Fruit fly (Drosophila melanogaster) whole organism, embryonic: ENCODE measurements around the gene Prx4.

Experiments used
- CG1233 ChIP-seq: fragments of 200-800 bp; sonication (Bioruptor generic); optimal IDR thresholded peaks from 4 replicates; lab custom pipeline; 2018; ENCODE audit warnings: missing biosample characterization, mild to moderate bottlenecking, missing genetic modification characterization
- CG13287 ChIP-seq: fragments of 200-800 bp; sonication (Bioruptor generic); IDR thresholded peaks from 2 replicates; pipeline ENCODE4 v1.3.6; 2022; ENCODE audit warnings: missing biosample characterization, missing genetic modification characterization; ENCODE audit not compliant: partially characterized antibody
- CG14667 ChIP-seq: fragments of 200-800 bp; sonication (Bioruptor generic); IDR thresholded peaks from 2 replicates; pipeline ENCODE4 v1.3.6; 2022; ENCODE audit warnings: missing biosample characterization, missing genetic modification characterization
- CG1529 ChIP-seq: fragments of 200-800 bp; sonication (Bioruptor generic); optimal IDR thresholded peaks from 3 replicates; lab custom pipeline; 2018; ENCODE audit warnings: missing biosample characterization, missing genetic modification characterization
- CG17359 ChIP-seq: fragments of 200-800 bp; sonication (Bioruptor generic); optimal IDR thresholded peaks from 3 replicates; lab custom pipeline; 2018; ENCODE audit warnings: missing biosample characterization, mild to moderate bottlenecking, missing genetic modification characterization, moderate library complexity
- CG3163 ChIP-seq: fragments of 200-800 bp; sonication (Bioruptor generic); optimal IDR thresholded peaks from 3 replicates; lab custom pipeline; 2016; ENCODE audit warnings: missing biosample characterization, missing genetic modification characterization
- CG32767 ChIP-seq: fragments of 200-800 bp; sonication (Bioruptor generic); IDR thresholded peaks from 2 replicates; pipeline ENCODE4 v1.3.6; 2022; ENCODE audit warnings: missing biosample characterization, missing genetic modification characterization
- CG4404 ChIP-seq: fragments of 200-800 bp; sonication (Bioruptor generic); IDR thresholded peaks from 2 replicates; pipeline ENCODE4 v1.3.6; 2022; ENCODE audit warnings: missing biosample characterization, missing genetic modification characterization
- CG4424 ChIP-seq: fragments of 200-800 bp; sonication (Bioruptor generic); optimal IDR thresholded peaks from 3 replicates; lab custom pipeline; 2016; ENCODE audit warnings: missing biosample characterization, missing genetic modification characterization
- CG4707 ChIP-seq: fragments of 200-800 bp; sonication (Bioruptor generic); optimal IDR thresholded peaks from 2 replicates; lab custom pipeline; 2018; ENCODE audit warnings: missing biosample characterization, mild to moderate bottlenecking, missing genetic modification characterization, moderate library complexity
- CG5180 ChIP-seq: fragments of 200-800 bp; sonication (Bioruptor generic); optimal IDR thresholded peaks from 3 replicates; lab custom pipeline; 2017; ENCODE audit warnings: missing biosample characterization, missing genetic modification characterization, mild to moderate bottlenecking, moderate library complexity, missing genetic modification reagents
- CG6654 ChIP-seq: fragments of 200-800 bp; sonication (Bioruptor generic); optimal IDR thresholded peaks from 2 replicates; lab custom pipeline; 2017; ENCODE audit warnings: missing biosample characterization, mild to moderate bottlenecking, missing genetic modification characterization
- CG7372 ChIP-seq: fragments of 200-800 bp; sonication (Bioruptor generic); IDR thresholded peaks from 2 replicates; pipeline ENCODE4 v1.3.6; 2022; ENCODE audit warnings: missing biosample characterization, missing genetic modification characterization
- CG7556 ChIP-seq: fragments of 200-800 bp; sonication (Bioruptor generic); optimal IDR thresholded peaks from 2 replicates; lab custom pipeline; 2017; ENCODE audit warnings: missing biosample characterization, mild to moderate bottlenecking, missing genetic modification characterization
- CG7963 ChIP-seq: fragments of 200-800 bp; sonication (Bioruptor generic); IDR thresholded peaks from 3 replicates; pipeline ENCODE4 v1.3.6; 2022; ENCODE audit warnings: missing biosample characterization, missing genetic modification characterization; ENCODE audit not compliant: partially characterized antibody
- CG8478 ChIP-seq: fragments of >200 bp; optimal IDR thresholded peaks from 2 replicates; lab custom pipeline; 2018
- CG8924 ChIP-seq: fragments of 200-800 bp; optimal IDR thresholded peaks from 3 replicates; lab custom pipeline; 2019; ENCODE audit warnings: missing biosample characterization, mild to moderate bottlenecking, missing genetic modification characterization, moderate library complexity
- CG9817 ChIP-seq: fragments of 200-800 bp; sonication (Bioruptor generic); optimal IDR thresholded peaks from 2 replicates; lab custom pipeline; 2018; ENCODE audit warnings: missing biosample characterization, mild to moderate bottlenecking, missing genetic modification characterization, moderate library complexity
- HLH4C ChIP-seq: fragments of 200-800 bp; sonication (Bioruptor generic); IDR thresholded peaks from 3 replicates; pipeline ENCODE4 v1.3.6; 2022; ENCODE audit warnings: missing biosample characterization, missing genetic modification characterization; ENCODE audit not compliant: partially characterized antibody
- NK7.1 ChIP-seq: fragments of 200-800 bp; sonication (Bioruptor generic); optimal IDR thresholded peaks from 3 replicates; lab custom pipeline; 2016; ENCODE audit warnings: missing biosample characterization, missing genetic modification characterization
- Nf-YB ChIP-seq: fragments of 200-800 bp; sonication (Bioruptor generic); optimal IDR thresholded peaks from 3 replicates; lab custom pipeline; 2019; ENCODE audit warnings: missing biosample characterization, mild to moderate bottlenecking, missing genetic modification characterization, moderate library complexity
- PHDP ChIP-seq: fragments of 200-800 bp; sonication (Bioruptor generic); optimal IDR thresholded peaks from 3 replicates; lab custom pipeline; 2018; ENCODE audit warnings: missing biosample characterization, mild to moderate bottlenecking, missing genetic modification characterization, moderate library complexity
- Ptx1 ChIP-seq: fragments of 200-800 bp; sonication (Bioruptor generic); IDR thresholded peaks from 2 replicates; pipeline ENCODE4 v1.3.6; 2022; ENCODE audit warnings: missing biosample characterization, missing genetic modification characterization
- Ravus ChIP-seq: fragments of 200-800 bp; sonication (Bioruptor generic); IDR thresholded peaks from 2 replicates; pipeline ENCODE4 v1.3.6; 2022; ENCODE audit warnings: missing biosample characterization, missing genetic modification characterization
- Rx ChIP-seq: fragments of 200-800 bp; sonication (Bioruptor generic); IDR thresholded peaks from 2 replicates; pipeline ENCODE4 v1.3.6; 2022; ENCODE audit warnings: missing biosample characterization, missing genetic modification characterization
- Sox102F ChIP-seq: fragments of 200-800 bp; sonication (Bioruptor generic); optimal IDR thresholded peaks from 2 replicates; lab custom pipeline; 2018; ENCODE audit warnings: missing biosample characterization, mild to moderate bottlenecking, missing genetic modification characterization, moderate library complexity
- Sry-δ ChIP-seq: fragments of 200-800 bp; sonication (Bioruptor generic); optimal IDR thresholded peaks from 2 replicates; lab custom pipeline; 2016; ENCODE audit warnings: missing biosample characterization, missing genetic modification characterization
- aop ChIP-seq: fragments of 200-800 bp; sonication (Bioruptor generic); IDR thresholded peaks from 2 replicates; pipeline ENCODE4 v1.3.6; 2022; ENCODE audit warnings: missing biosample characterization, missing genetic modification characterization
- bbx ChIP-seq: fragments of 200-800 bp; sonication (Bioruptor generic); IDR thresholded peaks from 2 replicates; pipeline ENCODE4 v1.3.6; 2022; ENCODE audit warnings: missing biosample characterization, missing genetic modification characterization; ENCODE audit not compliant: partially characterized antibody
- bsh ChIP-seq, 2 experiments: fragments of 200-800 bp; sonication (Bioruptor generic); optimal IDR thresholded peaks; 2 replicates each; lab custom pipeline; 2017 to 2018; ENCODE audit warnings: mild to moderate bottlenecking in 2 of 2, missing biosample characterization in 2 of 2, missing genetic modification characterization in 2 of 2, moderate library complexity in 1 of 2
- cg ChIP-seq: fragments of 200-800 bp; sonication (Bioruptor generic); optimal IDR thresholded peaks from 3 replicates; lab custom pipeline; 2019; ENCODE audit warnings: missing biosample characterization, mild to moderate bottlenecking, missing genetic modification characterization, moderate library complexity
- ci ChIP-seq: fragments of 200-800 bp; sonication (Bioruptor generic); IDR thresholded peaks from 3 replicates; pipeline ENCODE4 v1.3.6; 2022; ENCODE audit warnings: missing biosample characterization, missing genetic modification characterization
- dm ChIP-seq: fragments of 200-800 bp; sonication (Bioruptor generic); optimal IDR thresholded peaks from 3 replicates; lab custom pipeline; 2016; ENCODE audit warnings: missing biosample characterization, missing genetic modification characterization
- dmrt99B ChIP-seq: fragments of 200-800 bp; sonication (Bioruptor generic); optimal IDR thresholded peaks from 2 replicates; lab custom pipeline; 2018; ENCODE audit warnings: missing biosample characterization, mild to moderate bottlenecking, missing genetic modification characterization, moderate library complexity
- gce ChIP-seq: fragments of 200-800 bp; sonication (Bioruptor generic); IDR thresholded peaks from 3 replicates; pipeline ENCODE4 v1.3.6; 2022; ENCODE audit warnings: missing biosample characterization, missing genetic modification characterization
- grau ChIP-seq: fragments of 200-800 bp; optimal IDR thresholded peaks from 3 replicates; lab custom pipeline; 2019; ENCODE audit warnings: missing biosample characterization, mild to moderate bottlenecking, missing genetic modification characterization, moderate library complexity
- gsb-n ChIP-seq: fragments of 200-800 bp; sonication (Bioruptor generic); optimal IDR thresholded peaks from 3 replicates; lab custom pipeline; 2018; ENCODE audit warnings: missing biosample characterization, mild to moderate bottlenecking, missing genetic modification characterization
- h ChIP-seq: fragments of >200 bp; optimal IDR thresholded peaks from 2 replicates; lab custom pipeline; 2017
- hbn ChIP-seq: fragments of 200-800 bp; sonication (Bioruptor generic); IDR thresholded peaks from 2 replicates; pipeline ENCODE4 v1.3.6; 2022; ENCODE audit warnings: missing biosample characterization, missing genetic modification characterization; ENCODE audit not compliant: partially characterized antibody
- luna ChIP-seq: fragments of 200-800 bp; sonication (Bioruptor generic); optimal IDR thresholded peaks from 2 replicates; lab custom pipeline; 2016; ENCODE audit warnings: missing biosample characterization, missing genetic modification characterization
- org-1 ChIP-seq: fragments of 200-800 bp; sonication (Bioruptor generic); optimal IDR thresholded peaks from 2 replicates; lab custom pipeline; 2017; ENCODE audit warnings: missing biosample characterization, missing genetic modification characterization
- pb ChIP-seq: fragments of 200-800 bp; sonication (Bioruptor generic); optimal IDR thresholded peaks from 3 replicates; lab custom pipeline; 2016; ENCODE audit warnings: missing biosample characterization, missing genetic modification characterization
- sens ChIP-seq: fragments of 200-800 bp; sonication (Bioruptor generic); peaks from one replicate; lab custom pipeline; 2016; ENCODE audit warnings: missing biosample characterization, missing genetic modification characterization
- slbo ChIP-seq: fragments of 200-800 bp; sonication (Bioruptor generic); IDR thresholded peaks from 2 replicates; pipeline ENCODE4 v1.3.6; 2022; ENCODE audit warnings: missing biosample characterization, missing genetic modification characterization
- slou ChIP-seq: fragments of 200-800 bp; sonication (Bioruptor generic); optimal IDR thresholded peaks from 3 replicates; lab custom pipeline; 2016; ENCODE audit warnings: missing biosample characterization, missing genetic modification characterization
- slp2 ChIP-seq: fragments of 200-800 bp; sonication (Bioruptor generic); optimal IDR thresholded peaks from 2 replicates; lab custom pipeline; 2016; ENCODE audit warnings: missing biosample characterization, missing genetic modification characterization
- tin ChIP-seq: fragments of 200-800 bp; sonication (Bioruptor generic); optimal IDR thresholded peaks from 3 replicates; lab custom pipeline; 2016; ENCODE audit warnings: missing biosample characterization, missing genetic modification characterization
- zfh1 ChIP-seq: fragments of 200-800 bp; sonication (Bioruptor generic); IDR thresholded peaks from 3 replicates; pipeline ENCODE4 v1.3.6; 2022; ENCODE audit warnings: missing biosample characterization, missing genetic modification characterization
- zfh2 ChIP-seq: fragments of 200-800 bp; sonication (Bioruptor generic); optimal IDR thresholded peaks from 2 replicates; lab custom pipeline; 2016; ENCODE audit warnings: missing biosample characterization, missing genetic modification characterization

Prx4 gene

DNA sequence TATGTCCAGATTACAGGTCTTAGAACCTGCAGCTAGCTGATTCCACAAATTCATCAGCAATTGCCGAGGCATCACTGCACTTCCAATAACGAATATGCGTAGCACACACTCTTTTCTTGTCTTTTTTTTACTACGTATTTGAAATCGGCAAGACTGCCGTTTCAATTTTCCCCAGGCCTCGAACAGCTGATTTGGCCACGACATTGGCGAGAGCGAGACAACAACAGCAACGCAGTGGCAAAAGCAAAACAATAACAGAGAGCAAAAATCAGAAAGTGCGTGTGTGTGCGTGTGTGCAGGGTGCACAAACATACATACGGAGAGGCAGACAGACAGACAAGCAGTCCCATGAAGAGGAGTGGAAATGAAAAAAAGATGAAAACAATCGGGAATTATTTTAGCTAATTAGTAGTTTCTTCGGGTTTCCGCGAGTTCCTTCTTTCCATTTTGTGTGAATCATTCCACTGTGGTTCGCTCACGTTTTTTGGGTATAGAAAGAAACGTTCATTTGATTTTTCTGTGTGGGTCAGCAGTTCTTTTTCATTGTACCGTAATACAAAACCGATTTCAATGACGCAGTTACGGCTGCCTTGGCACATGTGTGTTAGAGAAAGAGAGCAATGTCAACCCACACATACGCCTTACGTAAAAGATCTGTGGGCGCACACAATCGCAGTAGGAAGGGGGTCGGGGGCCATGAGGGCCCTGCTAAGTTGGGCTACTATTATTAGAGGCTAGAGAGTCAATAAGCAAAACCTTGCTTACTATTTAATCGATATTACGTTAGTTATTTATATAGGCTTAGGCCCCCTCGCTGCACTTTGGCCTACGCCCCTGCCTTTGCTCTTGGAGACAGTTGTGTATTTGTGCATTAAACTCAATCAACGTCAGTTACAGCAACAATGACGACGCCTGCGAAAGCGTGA lies 18.2 kb downstream of the Prx4 start (continued):
- TF ChIP-seq org-1 (GFP tag; lab: Kevin White, UChicago) (peak; percentile 99), Nf-YB (GFP tag; lab: Kevin White, UChicago) (peak; percentile 76), luna (GFP tag; lab: Kevin White, UChicago) (peak; percentile 97), CG32767 (peak; percentile 99), ci (GFP tag; lab: Robert Waterston, UW) (peak; percentile 100), dmrt99B (peak; percentile 98), NK7.1 (GFP tag; lab: Kevin White, UChicago) (peak; percentile 98), zfh1 (peak; percentile 99), dm (GFP tag; lab: Kevin White, UChicago) (peak; percentile 97), CG8478 (lab: Kevin White, UChicago) (no peak), slou (GFP tag; lab: Kevin White, UChicago) (peak; percentile 95), gce (GFP tag; lab: Robert Waterston, UW) (peak; percentile 99), PHDP (tag; lab: Kevin White, UChicago) (peak; percentile 97), sens (GFP tag; lab: Kevin White, UChicago) (peak; percentile 100), bsh (GFP tag; optimal IDR thresholded peaks at IDR 0.05; lab: Kevin White, UChicago) (peak; percentile 96 to 97), CG4404 (peak; percentile 99), gsb-n (tag; lab: Kevin White, UChicago) (peak; percentile 93), CG1233 (GFP tag; lab: Kevin White, UChicago) (peak; percentile 98), Ravus (peak; percentile 98), slbo (peak; percentile 100), CG7372 (GFP tag; lab: Robert Waterston, UW) (peak; percentile 99), aop (GFP tag; lab: Robert Waterston, UW) (peak; percentile 97), HLH4C (no peak), CG6654 (peak; percentile 94), slp2 (peak; percentile 97), CG14667 (GFP tag; lab: Robert Waterston, UW) (peak; percentile 99), CG8924 (tag; lab: Kevin White, UChicago) (peak; percentile 96), cg (GFP tag; lab: Kevin White, UChicago) (peak; percentile 89), CG7556 (peak; percentile 97), CG4707 (GFP tag; lab: Kevin White, UChicago) (peak; percentile 92), bbx (GFP tag; lab: Robert Waterston, UW) (no peak), Sry-δ (GFP tag; lab: Kevin White, UChicago) (peak; percentile 76), CG7963 (GFP tag; lab: Robert Waterston, UW) (no peak), Sox102F (GFP tag; lab: Kevin White, UChicago) (peak; percentile 99), h (lab: Kevin White, UChicago) (no peak), CG17359 (tag; lab: Kevin White, UChicago) (peak; percentile 99), CG5180 (peak; percentile 90), Ptx1 (GFP tag; lab: Robert Waterston, UW) (peak; percentile 100), CG3163 (GFP tag; lab: Kevin White, UChicago) (peak; percentile 93), pb (GFP tag; lab: Kevin White, UChicago) (peak; percentile 98), zfh2 (GFP tag; lab: Kevin White, UChicago) (peak; percentile 99), tin (GFP tag; lab: Kevin White, UChicago) (peak; percentile 99), CG9817 (tag; lab: Kevin White, UChicago) (peak; percentile 98), CG1529 (GFP tag; lab: Kevin White, UChicago) (peak; percentile 96), Rx (GFP tag; lab: Robert Waterston, UW) (peak; percentile 99), CG4424 (GFP tag; lab: Kevin White, UChicago) (peak; percentile 98), CG13287 (GFP tag; lab: Robert Waterston, UW) (no peak; the same call in 1 of the 2 replicates), hbn (GFP tag; lab: Robert Waterston, UW) (peak; percentile 46; the same call in 1 of the 2 replicates), grau (tag; lab: Kevin White, UChicago) (peak; percentile 97)
